Worm (Caenorhabditis elegans) whole organism, midembryonic: ENCODE results near the gene skr-21.

Experiments
- T22C8.4 ChIP-seq: fragments of 200-800 bp; sonication (Bioruptor generic); IDR thresholded peaks from 2 replicates; pipeline ENCODE4 v1.3.6; 2022; ENCODE audit warnings: missing genetic modification characterization, missing compliant biosample characterization
- cog-1 ChIP-seq: sonication (generic microtip); optimal IDR thresholded peaks from 2 replicates; lab custom pipeline; 2016; ENCODE audit warnings: missing genetic modification characterization, missing compliant biosample characterization
- flt-1 ChIP-seq: fragments of 200-800 bp; sonication (Bioruptor generic); IDR thresholded peaks from 2 replicates; pipeline ENCODE4 v1.3.6; 2022; ENCODE audit warnings: missing genetic modification characterization, missing compliant biosample characterization
- klf-2 ChIP-seq: fragments of 200-800 bp; sonication (Bioruptor generic); conservative IDR thresholded peaks from 2 replicates; pipeline ENCODE4 v1.3.6; 2022; ENCODE audit warnings: missing genetic modification reagents, missing genetic modification characterization, missing compliant biosample characterization
- med-1 ChIP-seq: sonication (generic microtip); optimal IDR thresholded peaks from 2 replicates; lab custom pipeline; 2017; ENCODE audit warnings: missing genetic modification characterization, mild to moderate bottlenecking, missing compliant biosample characterization, antibody characterized with exemption, missing genetic modification reagents; ENCODE audit not compliant: insufficient read depth
- ref-1 ChIP-seq: fragments of 200-800 bp; sonication (Bioruptor generic); conservative IDR thresholded peaks from 2 replicates; pipeline ENCODE4 v1.3.6; 2022; ENCODE audit warnings: missing genetic modification reagents, missing genetic modification characterization, missing compliant biosample characterization
- tab-1 ChIP-seq: fragments of 200-800 bp; sonication (Bioruptor generic); IDR thresholded peaks from 2 replicates; pipeline ENCODE4 v1.3.6; 2022; ENCODE audit warnings: missing genetic modification characterization, missing compliant biosample characterization
- ztf-23 ChIP-seq: fragments of 200-800 bp; sonication (Bioruptor generic); IDR thresholded peaks from 2 replicates; pipeline ENCODE4 v1.3.6; 2022; ENCODE audit warnings: missing genetic modification reagents, missing genetic modification characterization, missing compliant biosample characterization
- ztf-29 ChIP-seq: fragments of 200-800 bp; sonication (Bioruptor generic); IDR thresholded peaks from 2 replicates; pipeline ENCODE4 v1.3.6; 2022; ENCODE audit warnings: missing genetic modification reagents, missing genetic modification characterization, missing compliant biosample characterization

skr-21 gene

DNA sequence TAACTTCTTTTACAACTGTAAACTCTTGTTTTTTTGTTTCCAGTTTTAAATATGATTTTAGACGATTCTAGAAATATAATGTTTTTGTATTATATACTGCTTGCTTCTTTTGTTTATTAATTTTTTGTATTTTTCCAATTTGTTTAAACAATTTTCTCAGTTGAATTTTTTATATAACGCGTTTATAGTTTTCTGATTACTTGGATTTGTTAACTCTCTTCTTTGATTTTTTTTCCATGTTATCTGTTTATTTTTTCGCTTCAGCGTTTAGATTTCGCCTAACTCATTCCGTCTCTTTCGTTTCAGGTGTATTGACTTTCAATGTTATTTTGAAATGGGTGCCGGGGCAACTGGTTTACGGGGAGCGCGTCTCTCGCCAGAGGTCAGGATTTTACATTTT lies 35.6 kb downstream of the skr-21 start, which contains the start of gene gpa-6:
Gene gpa-6, plus strand, starts transcription at position 301 of the 400 bp plus-strand sequence.
- TF ChIP-seq ztf-23 (GFP tag; lab: Robert Waterston, UW) (no peak), T22C8.4 (GFP tag; lab: Robert Waterston, UW) (no peak), tab-1 (GFP tag; lab: Robert Waterston, UW) (no peak), ref-1 (GFP tag; lab: Robert Waterston, UW) (no peak), ztf-29 (GFP tag; lab: Robert Waterston, UW) (no peak), cog-1 (tag; lab: Kevin White, UChicago) (no peak), flt-1 (GFP tag; lab: Robert Waterston, UW) (no peak), med-1 (GFP tag; lab: Kevin White, UChicago) (no peak), klf-2 (GFP tag; lab: Robert Waterston, UW) (no peak)

DNA sequence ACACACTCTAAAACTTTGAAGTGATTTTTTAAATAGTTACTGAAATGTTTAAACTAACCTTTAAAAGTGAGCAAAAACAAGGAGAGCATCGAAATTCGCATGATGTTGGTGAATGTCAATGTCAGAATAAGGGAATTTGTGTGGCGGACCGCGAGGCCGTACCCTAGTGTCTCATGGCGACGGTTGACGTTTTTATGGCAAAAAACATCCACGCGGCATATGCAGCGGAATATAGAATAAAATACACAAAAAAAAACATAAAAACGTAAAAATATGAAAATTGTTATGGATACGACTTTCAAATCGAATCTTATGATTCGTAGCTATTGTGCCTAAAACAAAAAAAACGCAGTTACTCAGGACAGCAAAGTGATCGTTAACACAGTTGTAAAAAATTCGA lies 36.6 kb downstream of the skr-21 start, which contains the start of gene cwp-5:
Gene cwp-5, minus strand, starts transcription at position 101 of the 400 bp plus-strand sequence.
- no peak for TF ChIP-seq ztf-23 (GFP tag; lab: Robert Waterston, UW)
- TF ChIP-seq tab-1 (GFP tag; lab: Robert Waterston, UW): no peak
- TF ChIP-seq med-1 (GFP tag; lab: Kevin White, UChicago): no peak
- TF ChIP-seq cog-1 (tag; lab: Kevin White, UChicago): no peak
- TF ChIP-seq klf-2 (GFP tag; lab: Robert Waterston, UW): no peak
- no peak for TF ChIP-seq ref-1 (GFP tag; lab: Robert Waterston, UW)
- TF ChIP-seq flt-1 (GFP tag; lab: Robert Waterston, UW): no peak
- no peak for TF ChIP-seq T22C8.4 (GFP tag; lab: Robert Waterston, UW)
- TF ChIP-seq ztf-29 (GFP tag; lab: Robert Waterston, UW): no peak

DNA sequence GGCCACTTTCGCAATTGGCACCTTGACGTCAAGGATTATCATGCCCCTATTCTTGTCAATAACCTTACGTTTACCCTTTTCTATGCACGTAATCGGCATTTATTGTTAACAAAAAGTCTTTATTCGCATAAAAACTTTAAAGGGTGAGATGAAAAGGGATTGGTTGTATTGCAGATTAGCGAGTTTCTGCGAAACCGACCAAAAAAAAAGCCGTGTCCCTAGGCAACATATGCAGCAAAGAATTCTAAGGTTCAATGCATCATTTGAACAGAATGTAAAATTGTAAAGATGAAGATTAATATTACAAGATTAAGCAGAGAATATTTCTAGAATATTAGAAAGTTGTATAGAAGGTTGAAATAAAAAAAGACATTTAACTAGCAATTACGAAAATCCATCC lies 44.5 kb downstream of the skr-21 start:
- TF ChIP-seq cog-1 (tag; lab: Kevin White, UChicago): no peak
- TF ChIP-seq ref-1 (GFP tag; lab: Robert Waterston, UW): no peak
- no peak for TF ChIP-seq ztf-29 (GFP tag; lab: Robert Waterston, UW)
- no peak for TF ChIP-seq tab-1 (GFP tag; lab: Robert Waterston, UW)
- TF ChIP-seq flt-1 (GFP tag; lab: Robert Waterston, UW): no peak
- TF ChIP-seq T22C8.4 (GFP tag; lab: Robert Waterston, UW): no peak
- TF ChIP-seq ztf-23 (GFP tag; lab: Robert Waterston, UW): no peak
- TF ChIP-seq klf-2 (GFP tag; lab: Robert Waterston, UW): no peak
- no peak for TF ChIP-seq med-1 (GFP tag; lab: Kevin White, UChicago)

DNA sequence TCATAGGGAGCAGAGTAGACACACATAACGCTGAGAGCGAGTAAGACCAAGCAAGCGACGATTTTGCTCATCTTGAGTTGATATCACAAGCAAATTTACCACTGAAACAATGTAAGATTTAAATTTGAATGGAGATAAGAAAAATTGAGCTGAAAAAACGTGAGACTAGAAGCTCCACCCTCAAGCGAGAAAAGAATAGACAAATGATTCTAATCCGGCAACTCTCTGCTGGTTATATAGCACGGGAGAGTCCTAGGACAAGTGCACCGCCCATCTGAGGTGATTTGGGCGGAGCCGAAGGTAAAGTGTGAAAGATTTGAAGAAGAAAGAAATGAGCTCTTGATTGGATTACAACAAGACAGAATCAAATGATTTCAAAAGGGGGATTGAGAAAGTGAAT lies 48.1 kb downstream of the skr-21 start, which contains the start of gene nlp-3:
Gene nlp-3, minus strand, starts transcription at position 101 of the 400 bp plus-strand sequence.
- TF ChIP-seq ref-1 (GFP tag; lab: Robert Waterston, UW) (no peak), med-1 (GFP tag; lab: Kevin White, UChicago) (no peak), ztf-23 (GFP tag; lab: Robert Waterston, UW) (no peak), tab-1 (GFP tag; lab: Robert Waterston, UW) (no peak), klf-2 (GFP tag; lab: Robert Waterston, UW) (no peak), ztf-29 (GFP tag; lab: Robert Waterston, UW) (no peak), cog-1 (tag; lab: Kevin White, UChicago) (no peak), flt-1 (GFP tag; lab: Robert Waterston, UW) (no peak), T22C8.4 (GFP tag; lab: Robert Waterston, UW) (no peak)
